Worm (Caenorhabditis elegans): ENCODE measurements around the gene grd-10.

DNA sequence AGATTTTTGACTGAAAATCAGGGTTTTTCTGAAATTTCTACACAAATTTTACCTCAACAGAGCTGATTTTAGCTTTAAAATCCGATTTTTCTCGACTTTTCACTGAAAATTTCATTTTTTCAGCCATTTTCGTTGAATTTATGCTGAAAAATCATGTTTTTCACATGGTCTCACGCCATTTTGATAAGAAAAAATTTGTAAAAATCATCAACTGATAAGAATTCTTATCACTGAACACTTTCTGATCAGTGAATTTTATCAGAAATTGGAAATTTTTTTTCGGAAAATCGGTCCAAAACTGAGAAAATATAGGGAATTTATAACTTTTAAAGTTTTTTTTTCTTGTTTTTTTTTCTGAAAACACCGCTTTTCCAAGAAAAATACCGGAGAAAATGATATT, 39.9 kb upstream of the grd-10 start:
- TF ChIP-seq ets-4 (tag; optimal IDR thresholded peaks at IDR 0.05) = no peak
- no peak for TF ChIP-seq hlh-6 (tag; optimal IDR thresholded peaks at IDR 0.05)
- TF ChIP-seq ceh-14 (tag; optimal IDR thresholded peaks at IDR 0.05) = no peak
- TF ChIP-seq ceh-31 (tag; optimal IDR thresholded peaks at IDR 0.05) = no peak
- TF ChIP-seq ama-1 (optimal IDR thresholded peaks at IDR 0.05) = no peak
- no peak for TF ChIP-seq Y22D7AL.16 (tag; optimal IDR thresholded peaks at IDR 0.05)
- no peak for TF ChIP-seq sox-2 (GFP tag; IDR thresholded peaks at IDR 0.05)
- no peak for TF ChIP-seq F13H6.1 (tag; optimal IDR thresholded peaks at IDR 0.05)
- no peak for TF ChIP-seq ceh-24 (tag; optimal IDR thresholded peaks at IDR 0.05)

Data from whole organism, late embryonic.